Fruit fly (Drosophila melanogaster) whole organism, prepupa: ENCODE measurements around the gene CG43072.

Source experiments
- Blimp-1 ChIP-seq: fragments of 200-800 bp; sonication (Bioruptor generic); optimal IDR thresholded peaks from 3 replicates; lab custom pipeline; 2017; ENCODE audit warnings: missing biosample characterization, missing genetic modification characterization, mild to moderate bottlenecking, moderate library complexity, missing genetic modification reagents
- CG10669 ChIP-seq: fragments of 200-800 bp; sonication (Bioruptor generic); optimal IDR thresholded peaks from 3 replicates; lab custom pipeline; 2018; ENCODE audit warnings: missing biosample characterization, mild to moderate bottlenecking, missing genetic modification characterization, moderate library complexity
- CG11294 ChIP-seq: fragments of 200-800 bp; sonication (Bioruptor generic); IDR thresholded peaks from 2 replicates; pipeline ENCODE4 v1.3.6; 2022; ENCODE audit warnings: missing biosample characterization, missing genetic modification characterization
- CG11902 ChIP-seq: fragments of 200-800 bp; sonication (Bioruptor generic); optimal IDR thresholded peaks from 3 replicates; lab custom pipeline; 2016; ENCODE audit warnings: missing biosample characterization, missing genetic modification characterization
- CG15336 ChIP-seq: fragments of 200-800 bp; sonication (Bioruptor generic); IDR thresholded peaks from 2 replicates; pipeline ENCODE4 v1.3.6; 2022; ENCODE audit warnings: missing biosample characterization, missing genetic modification characterization
- CG1621 ChIP-seq: fragments of 200-800 bp; sonication (Bioruptor generic); optimal IDR thresholded peaks from 3 replicates; lab custom pipeline; 2018; ENCODE audit warnings: missing biosample characterization, mild to moderate bottlenecking, missing genetic modification characterization
- CG3032 ChIP-seq: fragments of 200-800 bp; optimal IDR thresholded peaks from 2 replicates; lab custom pipeline; 2019; ENCODE audit warnings: missing biosample characterization, mild to moderate bottlenecking, missing genetic modification characterization, moderate library complexity
- CG31627 ChIP-seq: fragments of 200-800 bp; sonication (Bioruptor generic); optimal IDR thresholded peaks from 3 replicates; lab custom pipeline; 2016; ENCODE audit warnings: missing biosample characterization, missing genetic modification characterization
- CG32006 ChIP-seq: fragments of 200-800 bp; sonication (Bioruptor generic); optimal IDR thresholded peaks from 3 replicates; lab custom pipeline; 2017; ENCODE audit warnings: missing biosample characterization, mild to moderate bottlenecking, missing genetic modification characterization
- CG34406 ChIP-seq: fragments of 200-800 bp; sonication (Bioruptor generic); optimal IDR thresholded peaks from 3 replicates; lab custom pipeline; 2016; ENCODE audit warnings: missing biosample characterization, missing genetic modification characterization
- CG3919 ChIP-seq: fragments of 200-800 bp; sonication (Bioruptor generic); optimal IDR thresholded peaks from 3 replicates; lab custom pipeline; 2016; ENCODE audit warnings: missing biosample characterization, missing genetic modification characterization
- CG6163 ChIP-seq: fragments of 200-800 bp; sonication (Bioruptor generic); IDR thresholded peaks from 3 replicates; pipeline ENCODE4 v1.3.6; 2022; ENCODE audit warnings: missing biosample characterization, missing genetic modification characterization
- CG6276 ChIP-seq: fragments of 200-800 bp; sonication (Bioruptor generic); optimal IDR thresholded peaks from 2 replicates; lab custom pipeline; 2017; ENCODE audit warnings: missing biosample characterization, mild to moderate bottlenecking, missing genetic modification characterization
- CG6792 ChIP-seq: fragments of 200-800 bp; sonication (Bioruptor generic); optimal IDR thresholded peaks from 3 replicates; lab custom pipeline; 2016; ENCODE audit warnings: missing biosample characterization, missing genetic modification characterization
- CG6808 ChIP-seq: fragments of 200-800 bp; sonication (Bioruptor generic); optimal IDR thresholded peaks from 3 replicates; lab custom pipeline; 2017; ENCODE audit warnings: missing biosample characterization, missing genetic modification characterization, mild to moderate bottlenecking, moderate library complexity, missing genetic modification reagents
- CG7368 ChIP-seq: fragments of 200-800 bp; sonication (Bioruptor generic); optimal IDR thresholded peaks from 3 replicates; lab custom pipeline; 2016; ENCODE audit warnings: missing biosample characterization, missing genetic modification characterization
- CG8119 ChIP-seq: fragments of 200-800 bp; sonication (Bioruptor generic); IDR thresholded peaks from 3 replicates; pipeline ENCODE4 v1.3.6; 2022; ENCODE audit warnings: missing biosample characterization, missing genetic modification characterization
- CG8319 ChIP-seq: fragments of 200-800 bp; sonication (Bioruptor generic); optimal IDR thresholded peaks from 3 replicates; lab custom pipeline; 2016; ENCODE audit warnings: missing biosample characterization, missing genetic modification characterization
- CG8632 ChIP-seq: fragments of 200-800 bp; sonication (Bioruptor generic); optimal IDR thresholded peaks from 3 replicates; lab custom pipeline; 2016; ENCODE audit warnings: missing biosample characterization, missing genetic modification characterization
- CG9139 ChIP-seq: fragments of 200-800 bp; sonication (Bioruptor generic); optimal IDR thresholded peaks from 3 replicates; lab custom pipeline; 2017; ENCODE audit warnings: missing biosample characterization, mild to moderate bottlenecking, missing genetic modification characterization
- Eip75B ChIP-seq: fragments of 200-800 bp; sonication (Bioruptor generic); optimal IDR thresholded peaks from 3 replicates; lab custom pipeline; 2016; ENCODE audit warnings: missing biosample characterization, missing genetic modification characterization
- Eip78C ChIP-seq: fragments of 200-800 bp; sonication (Bioruptor generic); peaks from one replicate; lab custom pipeline; 2016; ENCODE audit warnings: missing biosample characterization, missing genetic modification characterization
- Ets96B ChIP-seq: fragments of 200-800 bp; optimal IDR thresholded peaks from 2 replicates; lab custom pipeline; 2019; ENCODE audit warnings: missing biosample characterization, mild to moderate bottlenecking, missing genetic modification characterization, moderate library complexity
- Gug ChIP-seq: fragments of 200-800 bp; sonication (Bioruptor generic); IDR thresholded peaks from 2 replicates; pipeline ENCODE4 v1.3.6; 2022; ENCODE audit warnings: missing biosample characterization, missing genetic modification characterization
- Hr38 ChIP-seq: sonication (Bioruptor generic); optimal IDR thresholded peaks from 2 replicates; lab custom pipeline; 2016; ENCODE audit warnings: missing biosample characterization, missing genetic modification characterization
- Hr39 ChIP-seq: fragments of 200-800 bp; sonication (Bioruptor generic); optimal IDR thresholded peaks from 2 replicates; lab custom pipeline; 2016; ENCODE audit warnings: missing biosample characterization, missing genetic modification characterization
- Lpt ChIP-seq: fragments of 200-800 bp; sonication (Bioruptor generic); optimal IDR thresholded peaks from 3 replicates; lab custom pipeline; 2016; ENCODE audit warnings: missing biosample characterization, missing genetic modification characterization
- Met ChIP-seq: fragments of 200-800 bp; sonication (Bioruptor generic); optimal IDR thresholded peaks from 3 replicates; lab custom pipeline; 2016; ENCODE audit warnings: missing biosample characterization, missing genetic modification characterization
- OdsH ChIP-seq: fragments of 200-800 bp; sonication (Bioruptor generic); optimal IDR thresholded peaks from 3 replicates; lab custom pipeline; 2016; ENCODE audit warnings: missing biosample characterization, missing genetic modification characterization
- Smox ChIP-seq: fragments of 200-800 bp; sonication (Bioruptor generic); optimal IDR thresholded peaks from 3 replicates; lab custom pipeline; 2016; ENCODE audit warnings: missing biosample characterization, missing genetic modification characterization
- Sox15 ChIP-seq: fragments of 200-800 bp; sonication (Bioruptor generic); optimal IDR thresholded peaks from 3 replicates; lab custom pipeline; 2016; ENCODE audit warnings: missing biosample characterization, missing genetic modification characterization
- acj6 ChIP-seq: fragments of 200-800 bp; sonication (Bioruptor generic); optimal IDR thresholded peaks from 3 replicates; lab custom pipeline; 2016; ENCODE audit warnings: missing biosample characterization, missing genetic modification characterization
- cyc ChIP-seq: fragments of 200-800 bp; sonication (Bioruptor generic); optimal IDR thresholded peaks from 3 replicates; lab custom pipeline; 2016; ENCODE audit warnings: missing biosample characterization, missing genetic modification characterization
- esn ChIP-seq: fragments of 200-800 bp; sonication (Bioruptor generic); optimal IDR thresholded peaks from 2 replicates; lab custom pipeline; 2016; ENCODE audit warnings: missing biosample characterization, mild to moderate bottlenecking, missing genetic modification characterization, moderate library complexity
- fd59A ChIP-seq: fragments of 200-800 bp; sonication (Bioruptor generic); optimal IDR thresholded peaks from 2 replicates; lab custom pipeline; 2017; ENCODE audit warnings: missing biosample characterization, mild to moderate bottlenecking, missing genetic modification characterization, missing genetic modification reagents
- fd85E ChIP-seq: fragments of 200-800 bp; sonication (Bioruptor generic); optimal IDR thresholded peaks from 3 replicates; lab custom pipeline; 2016; ENCODE audit warnings: missing biosample characterization, missing genetic modification characterization
- fkh ChIP-seq: fragments of 200-800 bp; sonication (Bioruptor generic); optimal IDR thresholded peaks from 3 replicates; lab custom pipeline; 2017; ENCODE audit warnings: missing biosample characterization, mild to moderate bottlenecking, missing genetic modification characterization, moderate library complexity
- net ChIP-seq: fragments of 200-800 bp; sonication (Bioruptor generic); optimal IDR thresholded peaks from 3 replicates; lab custom pipeline; 2016; ENCODE audit warnings: missing biosample characterization, missing genetic modification characterization
- pdm3 ChIP-seq: fragments of 200-800 bp; sonication (Bioruptor generic); optimal IDR thresholded peaks from 3 replicates; lab custom pipeline; 2016; ENCODE audit warnings: missing biosample characterization, missing genetic modification characterization
- spab ChIP-seq: fragments of 200-800 bp; sonication (Bioruptor generic); optimal IDR thresholded peaks from 2 replicates; lab custom pipeline; 2017; ENCODE audit warnings: missing biosample characterization, mild to moderate bottlenecking, missing genetic modification characterization, missing genetic modification reagents
- ss ChIP-seq, 2 experiments: fragments of 200-800 bp; sonication (Bioruptor generic); optimal IDR thresholded peaks; 2 replicates in 1 of 2; 3 replicates in 1 of 2; lab custom pipeline; 2017 to 2018; ENCODE audit warnings: mild to moderate bottlenecking in 2 of 2, missing biosample characterization in 2 of 2, missing genetic modification characterization in 2 of 2, moderate library complexity in 1 of 2
- svp ChIP-seq: fragments of 200-800 bp; sonication (Bioruptor generic); peaks from one replicate; lab custom pipeline; 2016; ENCODE audit warnings: missing biosample characterization, missing genetic modification characterization
- vri ChIP-seq: fragments of 200-800 bp; sonication (Bioruptor generic); optimal IDR thresholded peaks from 3 replicates; lab custom pipeline; 2016; ENCODE audit warnings: missing biosample characterization, mild to moderate bottlenecking, missing genetic modification characterization

Gene CG43072

DNA sequence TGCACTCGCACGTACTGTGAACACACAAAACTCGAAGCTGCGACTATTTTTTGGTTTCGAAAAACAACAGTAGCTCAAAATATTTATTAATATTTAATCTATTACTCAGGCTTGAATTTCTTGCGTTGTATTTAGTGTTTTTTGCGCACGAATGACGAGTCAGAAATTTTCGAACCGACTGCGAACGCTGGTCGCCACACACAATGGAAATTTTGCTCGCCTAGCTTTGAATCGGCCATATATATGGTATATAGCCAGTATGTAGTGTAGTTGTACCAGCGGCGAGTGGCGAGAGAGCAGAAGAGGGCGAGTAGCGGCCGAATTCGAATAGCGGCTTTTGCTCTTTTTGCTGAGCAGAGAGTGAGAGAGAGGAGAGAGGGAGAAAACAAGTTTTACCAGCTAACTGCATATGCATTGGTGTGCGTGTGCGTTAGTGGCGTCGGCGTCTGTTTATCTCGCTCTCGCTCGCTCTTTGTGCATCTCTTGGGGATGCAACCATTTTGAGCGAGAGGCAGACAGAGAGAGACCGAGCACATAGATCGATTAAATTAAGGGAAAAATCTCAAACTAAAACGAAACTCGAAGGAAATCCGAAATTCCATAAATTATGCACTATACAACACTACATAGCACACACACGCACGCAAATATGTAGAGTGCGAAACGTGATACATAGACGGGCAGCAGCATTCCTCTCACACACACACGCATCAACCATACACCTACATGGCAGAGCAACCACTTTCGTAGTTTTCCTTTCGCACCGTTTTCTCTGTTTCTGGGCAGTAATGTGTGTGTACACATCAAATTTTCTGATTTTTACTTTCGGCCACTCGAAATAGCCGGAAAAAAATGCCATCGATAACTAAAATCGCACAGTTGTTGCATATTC lies 39.4 kb upstream of the CG43072 start (continued):
- TF ChIP-seq CG1621 (tag; lab: Kevin White, UChicago) (no peak), CG8319 (no peak), Hr39 (GFP tag; lab: Kevin White, UChicago) (no peak), CG3919 (GFP tag; lab: Kevin White, UChicago) (peak; percentile 31), CG32006 (GFP tag; lab: Kevin White, UChicago) (peak; percentile 58), CG9139 (peak; percentile 13), vri (GFP tag; lab: Kevin White, UChicago) (no peak)

DNA sequence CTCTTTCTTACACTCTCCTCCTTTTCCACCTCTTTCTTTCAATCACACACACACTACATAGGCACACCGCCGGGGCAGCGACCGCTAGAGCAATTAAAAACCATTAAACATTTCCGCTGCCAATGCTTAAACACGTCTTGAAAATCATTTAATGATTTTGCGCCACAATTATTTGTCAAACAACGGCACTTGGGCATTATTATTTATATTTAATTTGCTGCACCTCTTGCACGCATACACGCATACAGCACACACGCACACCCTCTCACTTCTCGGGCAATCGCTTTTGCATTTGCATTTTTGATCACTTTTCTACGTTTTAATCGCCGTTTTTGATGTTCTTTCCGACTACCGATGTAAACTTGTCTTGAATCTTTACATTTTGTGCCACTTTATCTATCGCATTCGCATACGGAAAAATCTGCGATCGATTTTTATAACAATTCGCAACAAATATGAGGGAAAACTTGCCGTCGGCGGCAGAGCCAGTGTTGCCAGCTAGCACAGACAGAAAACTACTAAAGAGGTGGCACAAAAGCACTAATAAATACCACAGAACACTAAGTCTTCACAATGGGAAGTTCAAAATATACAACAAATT lies 38.6 kb upstream of the CG43072 start, which contains the start of gene skd:
Gene skd, minus strand, starts transcription at position 518 of the 601 bp plus-strand sequence.
- TF ChIP-seq CG8632 (GFP tag; lab: Kevin White, UChicago), result no peak
- TF ChIP-seq Sox15 (GFP tag; lab: Kevin White, UChicago), result no peak
- no peak for TF ChIP-seq CG32006 (GFP tag; lab: Kevin White, UChicago)
- TF ChIP-seq Blimp-1 (GFP tag; lab: Kevin White, UChicago), result no peak
- no peak for TF ChIP-seq CG6163 (GFP tag; lab: Robert Waterston, UW)
- no peak for TF ChIP-seq CG15336
- no peak for TF ChIP-seq CG1621 (tag; lab: Kevin White, UChicago)
- peak; percentile 15 for TF ChIP-seq fkh
- TF ChIP-seq Eip78C (GFP tag; lab: Kevin White, UChicago), result peak; percentile 76

DNA sequence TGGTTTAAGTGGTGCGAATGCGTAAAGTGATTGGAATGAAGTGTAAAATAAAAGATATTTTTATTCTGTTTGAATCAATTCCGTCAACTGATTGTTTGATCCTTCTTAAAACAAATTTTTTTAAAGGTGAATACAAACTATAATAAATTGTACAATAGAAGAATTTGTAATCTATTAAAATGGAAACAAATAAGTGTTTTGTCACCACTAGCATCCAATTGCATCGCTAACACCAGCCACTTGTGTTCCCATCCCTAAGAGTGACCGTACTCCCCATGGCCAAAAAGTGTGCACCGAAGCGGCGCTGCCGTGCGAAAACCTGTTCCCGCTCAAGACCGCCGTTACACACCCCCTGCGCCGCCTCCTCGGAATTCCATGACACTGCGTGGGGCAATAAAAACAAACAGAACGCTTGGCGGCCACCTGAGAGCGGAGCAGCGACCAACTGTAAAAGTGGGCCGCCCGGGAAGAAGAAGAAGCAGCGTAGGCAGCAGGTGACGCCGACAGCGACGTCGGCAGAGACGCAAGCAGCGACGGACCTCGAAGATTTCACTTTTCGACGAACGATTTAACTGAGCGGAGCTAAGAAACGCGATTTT lies 37.9 kb upstream of the CG43072 start, which contains the start of gene Pdss2:
Gene Pdss2, plus strand, starts transcription at position 259 of the 599 bp plus-strand sequence.
- TF ChIP-seq CG6792 (GFP tag; lab: Kevin White, UChicago) (peak; percentile 28), acj6 (GFP tag; lab: Kevin White, UChicago) (peak; percentile 71), Ets96B (tag; lab: Kevin White, UChicago) (peak; percentile 41), CG6276 (GFP tag; lab: Kevin White, UChicago) (peak; percentile 37), CG7368 (GFP tag; lab: Kevin White, UChicago) (peak; percentile 48), CG34406 (peak; percentile 38), CG1621 (tag; lab: Kevin White, UChicago) (peak; percentile 22), fkh (peak; percentile 84), Smox (peak; percentile 53), net (GFP tag; lab: Kevin White, UChicago) (peak; percentile 68), Blimp-1 (GFP tag; lab: Kevin White, UChicago) (peak; percentile 92), CG6808 (GFP tag; lab: Kevin White, UChicago) (peak; percentile 30), cyc (peak; percentile 73), Gug (GFP tag; lab: Robert Waterston, UW) (peak; percentile 30; the same call in 1 of the 2 replicates), CG8632 (GFP tag; lab: Kevin White, UChicago) (peak; percentile 20), Hr39 (GFP tag; lab: Kevin White, UChicago) (peak; percentile 80), Lpt (GFP tag; lab: Kevin White, UChicago) (peak; percentile 37), CG11294 (GFP tag; lab: Robert Waterston, UW) (no peak; the same call in 1 of the 2 replicates), CG8119 (GFP tag; lab: Robert Waterston, UW) (peak; percentile 45; the same call in 2 of the 3 replicates), Eip75B (GFP tag; lab: Kevin White, UChicago) (peak; percentile 77), fd59A (peak; percentile 56), pdm3 (GFP tag; lab: Kevin White, UChicago) (peak; percentile 75), CG32006 (GFP tag; lab: Kevin White, UChicago) (peak; percentile 66), CG10669 (GFP tag; lab: Kevin White, UChicago) (peak; percentile 30), ss (GFP tag; optimal IDR thresholded peaks at IDR 0.05; lab: Kevin White, UChicago) (peak; percentile 42 to 69), Met (peak; percentile 60), svp (GFP tag; lab: Kevin White, UChicago) (peak; percentile 91), fd85E (no peak), CG31627 (GFP tag; lab: Kevin White, UChicago) (peak; percentile 83), CG11902 (peak; percentile 50), OdsH (GFP tag; lab: Kevin White, UChicago) (peak; percentile 71), Hr38 (GFP tag; lab: Kevin White, UChicago) (no peak), CG3032 (tag; lab: Kevin White, UChicago) (peak; percentile 62), esn (GFP tag; lab: Kevin White, UChicago) (peak; percentile 56), spab (GFP tag; lab: Kevin White, UChicago) (no peak), vri (GFP tag; lab: Kevin White, UChicago) (peak; percentile 7)
